Fruit fly (Drosophila melanogaster) whole organism, embryonic: ENCODE measurements around the gene CG6012.

Experiments
- B-H2 ChIP-seq: fragments of 200-800 bp; sonication (Bioruptor generic); optimal IDR thresholded peaks from 2 replicates; lab custom pipeline; 2018; ENCODE audit warnings: missing biosample characterization, mild to moderate bottlenecking, missing genetic modification characterization
- Blimp-1 ChIP-seq: fragments of 200-800 bp; sonication (Bioruptor generic); optimal IDR thresholded peaks from 3 replicates; lab custom pipeline; 2018; ENCODE audit warnings: missing biosample characterization, missing genetic modification characterization, mild to moderate bottlenecking, moderate library complexity, missing genetic modification reagents
- CG1024 ChIP-seq: fragments of 200-800 bp; sonication (Bioruptor generic); IDR thresholded peaks from 2 replicates; pipeline ENCODE4 v1.3.6; 2022; ENCODE audit warnings: missing biosample characterization, missing genetic modification characterization
- CG10321 ChIP-seq: fragments of 200-800 bp; sonication (Bioruptor generic); IDR thresholded peaks from 2 replicates; pipeline ENCODE4 v1.3.6; 2022; ENCODE audit warnings: missing biosample characterization, missing genetic modification characterization
- CG11085 ChIP-seq: fragments of 200-800 bp; sonication (Bioruptor generic); IDR thresholded peaks from 2 replicates; pipeline ENCODE4 v1.3.6; 2022; ENCODE audit warnings: missing biosample characterization, missing genetic modification characterization
- CG11723 ChIP-seq: fragments of 200-800 bp; sonication (Bioruptor generic); optimal IDR thresholded peaks from 2 replicates; lab custom pipeline; 2017; ENCODE audit warnings: missing biosample characterization, mild to moderate bottlenecking, missing genetic modification characterization
- CG13424 ChIP-seq: fragments of 200-800 bp; sonication (Bioruptor generic); optimal IDR thresholded peaks from 2 replicates; lab custom pipeline; 2019; ENCODE audit warnings: missing biosample characterization, mild to moderate bottlenecking, missing genetic modification characterization, moderate library complexity
- CG14710 ChIP-seq: fragments of 200-800 bp; sonication (Bioruptor generic); optimal IDR thresholded peaks from 3 replicates; lab custom pipeline; 2019; ENCODE audit warnings: missing biosample characterization, mild to moderate bottlenecking, missing genetic modification characterization, moderate library complexity
- CG15479 ChIP-seq: fragments of 200-800 bp; sonication (Bioruptor generic); optimal IDR thresholded peaks from 3 replicates; lab custom pipeline; 2019; ENCODE audit warnings: missing biosample characterization, mild to moderate bottlenecking, missing genetic modification characterization, moderate library complexity
- CG2129 ChIP-seq: fragments of 200-800 bp; sonication (Bioruptor generic); IDR thresholded peaks from 2 replicates; pipeline ENCODE4 v1.3.6; 2022; ENCODE audit warnings: missing biosample characterization, missing genetic modification characterization; ENCODE audit not compliant: partially characterized antibody
- CG2199 ChIP-seq: fragments of 200-800 bp; sonication (Bioruptor generic); IDR thresholded peaks from 3 replicates; pipeline ENCODE4 v1.3.6; 2022; ENCODE audit warnings: missing biosample characterization, missing genetic modification characterization
- CG3281 ChIP-seq: fragments of 200-800 bp; sonication (Bioruptor generic); optimal IDR thresholded peaks from 3 replicates; lab custom pipeline; 2017; ENCODE audit warnings: missing biosample characterization, mild to moderate bottlenecking, missing genetic modification characterization
- CG34224 ChIP-seq: fragments of 200-800 bp; sonication (Bioruptor generic); IDR thresholded peaks from 3 replicates; pipeline ENCODE4 v1.3.6; 2022; ENCODE audit warnings: missing biosample characterization, missing genetic modification characterization; ENCODE audit not compliant: partially characterized antibody
- CG3847 ChIP-seq: fragments of 200-800 bp; sonication (Bioruptor generic); IDR thresholded peaks from 2 replicates; pipeline ENCODE4 v1.3.6; 2022; ENCODE audit warnings: missing biosample characterization, missing genetic modification characterization
- CG3995 ChIP-seq: fragments of 200-800 bp; sonication (Bioruptor generic); optimal IDR thresholded peaks from 3 replicates; lab custom pipeline; 2016; ENCODE audit warnings: missing biosample characterization, missing genetic modification characterization
- CG4360 ChIP-seq: fragments of 200-800 bp; sonication (Bioruptor generic); IDR thresholded peaks from 2 replicates; pipeline ENCODE4 v1.3.6; 2022; ENCODE audit warnings: missing biosample characterization, missing genetic modification characterization
- CG4424 ChIP-seq: fragments of 200-800 bp; sonication (Bioruptor generic); optimal IDR thresholded peaks from 3 replicates; lab custom pipeline; 2016; ENCODE audit warnings: missing biosample characterization, missing genetic modification characterization
- CG6654 ChIP-seq: fragments of 200-800 bp; sonication (Bioruptor generic); optimal IDR thresholded peaks from 2 replicates; lab custom pipeline; 2017; ENCODE audit warnings: missing biosample characterization, mild to moderate bottlenecking, missing genetic modification characterization
- CG7786 ChIP-seq: fragments of 200-800 bp; sonication (Bioruptor generic); optimal IDR thresholded peaks from 2 replicates; lab custom pipeline; 2016; ENCODE audit warnings: missing biosample characterization, missing genetic modification characterization
- Doc3 ChIP-seq: fragments of 200-800 bp; sonication (Bioruptor generic); IDR thresholded peaks from 3 replicates; pipeline ENCODE4 v1.3.6; 2022; ENCODE audit warnings: missing biosample characterization, missing genetic modification characterization; ENCODE audit not compliant: partially characterized antibody
- E2f1 ChIP-seq: fragments of 200-800 bp; sonication (Bioruptor generic); IDR thresholded peaks from 2 replicates; pipeline ENCODE4 v1.3.6; 2022; ENCODE audit warnings: missing biosample characterization, missing genetic modification characterization
- Ets65A ChIP-seq: fragments of 200-800 bp; sonication (Bioruptor generic); peaks from one replicate; lab custom pipeline; 2016; ENCODE audit warnings: missing biosample characterization, missing genetic modification characterization
- GATAe ChIP-seq: fragments of 200-800 bp; sonication (Bioruptor generic); conservative IDR thresholded peaks from 2 replicates; pipeline ENCODE4 v1.3.6; 2022; ENCODE audit warnings: missing biosample characterization, missing genetic modification characterization
- Myb ChIP-seq: fragments of 200-800 bp; sonication (Bioruptor generic); optimal IDR thresholded peaks from 2 replicates; lab custom pipeline; 2016; ENCODE audit warnings: missing biosample characterization, missing genetic modification characterization
- Poxn ChIP-seq: fragments of 200-800 bp; sonication (Bioruptor generic); IDR thresholded peaks from 2 replicates; pipeline ENCODE4 v1.3.6; 2022; ENCODE audit warnings: missing biosample characterization, missing genetic modification characterization
- amos ChIP-seq: fragments of 200-800 bp; sonication (Bioruptor generic); IDR thresholded peaks from 2 replicates; pipeline ENCODE4 v1.3.6; 2022; ENCODE audit warnings: missing biosample characterization, missing genetic modification characterization; ENCODE audit not compliant: partially characterized antibody
- ase ChIP-seq: fragments of 200-800 bp; sonication (Bioruptor generic); IDR thresholded peaks from 3 replicates; pipeline ENCODE4 v1.3.6; 2022; ENCODE audit warnings: missing biosample characterization, missing genetic modification characterization
- bbx ChIP-seq: fragments of 200-800 bp; sonication (Bioruptor generic); IDR thresholded peaks from 2 replicates; pipeline ENCODE4 v1.3.6; 2022; ENCODE audit warnings: missing biosample characterization, missing genetic modification characterization; ENCODE audit not compliant: partially characterized antibody
- caup ChIP-seq: fragments of 200-800 bp; sonication (Bioruptor generic); optimal IDR thresholded peaks from 3 replicates; lab custom pipeline; 2017; ENCODE audit warnings: missing biosample characterization, mild to moderate bottlenecking, missing genetic modification characterization, moderate library complexity; ENCODE audit not compliant: severe bottlenecking
- cg ChIP-seq: fragments of 200-800 bp; sonication (Bioruptor generic); optimal IDR thresholded peaks from 3 replicates; lab custom pipeline; 2019; ENCODE audit warnings: missing biosample characterization, mild to moderate bottlenecking, missing genetic modification characterization, moderate library complexity
- chinmo ChIP-seq: fragments of 200-800 bp; sonication (Bioruptor generic); IDR thresholded peaks from 4 replicates; pipeline ENCODE4 v1.3.6; 2022; ENCODE audit warnings: missing biosample characterization, missing genetic modification characterization; ENCODE audit not compliant: partially characterized antibody
- crp ChIP-seq, 2 experiments: fragments of 200-800 bp; sonication (Bioruptor generic); optimal IDR thresholded peaks; 2 replicates in 1 of 2; 3 replicates in 1 of 2; lab custom pipeline; 2017; ENCODE audit warnings: missing biosample characterization in 2 of 2, missing genetic modification characterization in 2 of 2, mild to moderate bottlenecking in 1 of 2, moderate library complexity in 1 of 2
- dimm ChIP-seq: fragments of 200-800 bp; sonication (Bioruptor generic); IDR thresholded peaks from 2 replicates; pipeline ENCODE4 v1.3.6; 2022; ENCODE audit warnings: missing biosample characterization, missing genetic modification characterization
- esg ChIP-seq: fragments of 200-800 bp; sonication (Bioruptor generic); conservative IDR thresholded peaks from 2 replicates; pipeline ENCODE4 v1.3.6; 2022; ENCODE audit warnings: missing biosample characterization, missing genetic modification characterization
- gsb-n ChIP-seq: fragments of 200-800 bp; sonication (Bioruptor generic); optimal IDR thresholded peaks from 3 replicates; lab custom pipeline; 2018; ENCODE audit warnings: missing biosample characterization, mild to moderate bottlenecking, missing genetic modification characterization
- insv ChIP-seq, 2 experiments: fragments of 200-800 bp; sonication (Bioruptor generic); optimal IDR thresholded peaks; 3 replicates each; lab custom pipeline; 2016 to 2018; ENCODE audit warnings: missing biosample characterization in 2 of 2, missing genetic modification characterization in 2 of 2
- kah ChIP-seq: fragments of 200-800 bp; sonication (Bioruptor generic); optimal IDR thresholded peaks from 2 replicates; lab custom pipeline; 2018; ENCODE audit warnings: missing biosample characterization, mild to moderate bottlenecking, missing genetic modification characterization
- nau ChIP-seq: fragments of 200-800 bp; sonication (Bioruptor generic); optimal IDR thresholded peaks from 3 replicates; lab custom pipeline; 2017; ENCODE audit warnings: missing biosample characterization, mild to moderate bottlenecking, missing genetic modification characterization, missing genetic modification reagents
- nerfin-1 ChIP-seq: fragments of 200-800 bp; sonication (Bioruptor generic); optimal IDR thresholded peaks from 3 replicates; lab custom pipeline; 2019; ENCODE audit warnings: missing biosample characterization, mild to moderate bottlenecking, missing genetic modification characterization, moderate library complexity
- nmo ChIP-seq: fragments of 200-800 bp; sonication (Bioruptor generic); optimal IDR thresholded peaks from 2 replicates; lab custom pipeline; 2018; ENCODE audit warnings: missing biosample characterization, mild to moderate bottlenecking, missing genetic modification characterization, moderate library complexity
- onecut ChIP-seq: fragments of 200-800 bp; sonication (Bioruptor generic); IDR thresholded peaks from 2 replicates; pipeline ENCODE4 v1.3.6; 2022; ENCODE audit warnings: missing biosample characterization, missing genetic modification characterization
- pzg ChIP-seq: fragments of 200-800 bp; sonication (Bioruptor generic); optimal IDR thresholded peaks from 3 replicates; lab custom pipeline; 2018; ENCODE audit warnings: missing biosample characterization, mild to moderate bottlenecking, missing genetic modification characterization, moderate library complexity
- ro ChIP-seq: fragments of 200-800 bp; sonication (Bioruptor generic); IDR thresholded peaks from 2 replicates; pipeline ENCODE4 v1.3.6; 2022; ENCODE audit warnings: missing biosample characterization, missing genetic modification characterization
- row ChIP-seq: fragments of 200-800 bp; sonication (Bioruptor generic); IDR thresholded peaks from 3 replicates; pipeline ENCODE4 v1.3.6; 2022; ENCODE audit warnings: missing biosample characterization, missing genetic modification characterization
- sens ChIP-seq: fragments of 200-800 bp; sonication (Bioruptor generic); peaks from one replicate; lab custom pipeline; 2016; ENCODE audit warnings: missing biosample characterization, missing genetic modification characterization
- stwl ChIP-seq: fragments of 200-800 bp; sonication (Bioruptor generic); optimal IDR thresholded peaks from 3 replicates; lab custom pipeline; 2018; ENCODE audit warnings: missing biosample characterization, mild to moderate bottlenecking, missing genetic modification characterization, moderate library complexity
- tio ChIP-seq: fragments of 200-800 bp; sonication (Bioruptor generic); optimal IDR thresholded peaks from 2 replicates; lab custom pipeline; 2017; ENCODE audit warnings: missing biosample characterization, missing genetic modification characterization, inconsistent platforms
- trem ChIP-seq: fragments of 200-800 bp; optimal IDR thresholded peaks from 3 replicates; lab custom pipeline; 2019; ENCODE audit warnings: missing biosample characterization, mild to moderate bottlenecking, missing genetic modification characterization, moderate library complexity
- twi ChIP-seq: fragments of 200-800 bp; optimal IDR thresholded peaks from 2 replicates; lab custom pipeline; 2019; ENCODE audit warnings: missing biosample characterization, mild to moderate bottlenecking, missing genetic modification characterization, moderate library complexity
- zf30C ChIP-seq: fragments of 200-800 bp; sonication (Bioruptor generic); optimal IDR thresholded peaks from 3 replicates; lab custom pipeline; 2018; ENCODE audit warnings: missing biosample characterization, mild to moderate bottlenecking, missing genetic modification characterization

The CG6012 gene

DNA sequence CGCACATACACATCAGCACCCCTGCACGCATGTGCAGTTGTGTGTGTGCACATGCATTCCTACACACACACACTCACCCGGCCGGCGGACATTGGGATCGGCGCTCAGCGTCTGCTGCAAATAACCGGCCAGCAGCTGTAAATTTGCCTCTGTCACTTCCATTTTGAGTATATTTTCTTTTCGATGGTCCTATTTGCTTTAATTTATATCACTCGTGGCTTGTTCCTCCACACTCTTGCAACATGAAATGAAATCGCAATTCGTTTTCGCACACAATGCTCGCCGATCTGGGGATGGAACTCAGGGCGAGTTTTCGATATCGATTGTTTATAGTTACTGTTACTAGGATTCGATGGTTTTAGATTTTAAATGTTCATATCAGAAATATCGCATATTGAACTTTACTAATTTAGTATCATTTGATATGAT lies 36.4 kb downstream of the CG6012 start, which contains the start of gene Cse1 (continued):
- TF ChIP-seq Blimp-1: no peak
- peak; percentile 56 for TF ChIP-seq CG3995
- no peak for TF ChIP-seq zf30C (GFP tag; lab: Kevin White, UChicago)
- no peak for TF ChIP-seq CG4424 (GFP tag; lab: Kevin White, UChicago)
- TF ChIP-seq CG14710 (tag; lab: Kevin White, UChicago): peak; percentile 16
- 0 out of 4 replicates have a peak, but pooled peaks have one; percentile 56 for TF ChIP-seq chinmo (GFP tag; lab: Robert Waterston, UW)
- TF ChIP-seq Ets65A (GFP tag; lab: Kevin White, UChicago): no peak
- TF ChIP-seq B-H2: no peak
- no peak for TF ChIP-seq onecut
- TF ChIP-seq row (GFP tag; lab: Robert Waterston, UW): peak; percentile 36; the same call in 1 of the 3 replicates
- TF ChIP-seq gsb-n: no peak
- no peak for TF ChIP-seq CG11085 (GFP tag; lab: Robert Waterston, UW)
- TF ChIP-seq GATAe (GFP tag; lab: Robert Waterston, UW): no peak
- no peak for TF ChIP-seq kah (GFP tag; lab: Kevin White, UChicago)
- peak; percentile 32; the same call in 1 of the 2 replicates for TF ChIP-seq E2f1 (GFP tag; lab: Robert Waterston, UW)
- no peak for TF ChIP-seq twi (tag; lab: Kevin White, UChicago)
- 0 out of 3 replicates have a peak, but pooled peaks have one; percentile 50 for TF ChIP-seq CG2199 (GFP tag; lab: Robert Waterston, UW)
- no peak for TF ChIP-seq CG4360 (GFP tag; lab: Robert Waterston, UW)
- no peak for TF ChIP-seq crp (GFP tag; optimal IDR thresholded peaks at IDR 0.05; lab: Kevin White, UChicago)
- TF ChIP-seq Myb: peak; percentile 12
- TF ChIP-seq dimm (GFP tag; lab: Robert Waterston, UW): no peak
- TF ChIP-seq CG7786: no peak
- TF ChIP-seq caup (GFP tag; lab: Kevin White, UChicago): no peak
- TF ChIP-seq ase (GFP tag; lab: Robert Waterston, UW): no peak
- TF ChIP-seq CG2129 (GFP tag; lab: Robert Waterston, UW): peak; percentile 56
- no peak for TF ChIP-seq CG3847 (GFP tag; lab: Robert Waterston, UW)
- peak; percentile 14 for TF ChIP-seq trem (tag; lab: Kevin White, UChicago)
- no peak for TF ChIP-seq Poxn (GFP tag; lab: Robert Waterston, UW)
- TF ChIP-seq CG1024 (GFP tag; lab: Robert Waterston, UW): no peak
- peak; percentile 38 for TF ChIP-seq sens
- TF ChIP-seq nau (GFP tag; lab: Kevin White, UChicago): no peak
- TF ChIP-seq CG13424 (tag; lab: Kevin White, UChicago): no peak
- TF ChIP-seq tio (GFP tag; lab: Kevin White, UChicago): no peak
- peak; percentile 93 for TF ChIP-seq cg (GFP tag; lab: Kevin White, UChicago)
- TF ChIP-seq CG11723 (GFP tag; lab: Kevin White, UChicago): no peak
- peak in 1 of 2 experiments; percentile 34 for TF ChIP-seq insv (GFP tag; optimal IDR thresholded peaks at IDR 0.05; lab: Kevin White, UChicago)
- peak; percentile 69 for TF ChIP-seq amos (GFP tag; lab: Robert Waterston, UW)
- peak; percentile 51 for TF ChIP-seq CG34224 (GFP tag; lab: Robert Waterston, UW)
- TF ChIP-seq CG6654 (GFP tag; lab: Kevin White, UChicago): no peak
- peak; percentile 47 for TF ChIP-seq CG15479
- no peak for TF ChIP-seq CG3281 (GFP tag; lab: Kevin White, UChicago)
- peak; percentile 6 for TF ChIP-seq stwl (tag; lab: Kevin White, UChicago)
- TF ChIP-seq pzg (GFP tag; lab: Kevin White, UChicago): peak; percentile 34
- no peak for TF ChIP-seq esg (GFP tag; lab: Robert Waterston, UW)
- TF ChIP-seq nerfin-1 (tag; lab: Kevin White, UChicago): peak; percentile 98
- no peak for TF ChIP-seq CG10321 (GFP tag; lab: Robert Waterston, UW)
- 0 out of 3 replicates have a peak, but pooled peaks have one; percentile 40 for TF ChIP-seq Doc3 (GFP tag; lab: Robert Waterston, UW)
- no peak for TF ChIP-seq ro (GFP tag; lab: Robert Waterston, UW)
- peak; percentile 55; the same call in 1 of the 2 replicates for TF ChIP-seq bbx (GFP tag; lab: Robert Waterston, UW)
- peak; percentile 40 for TF ChIP-seq nmo (GFP tag; lab: Kevin White, UChicago)
